Worm (Caenorhabditis elegans) whole organism, early embryonic: ENCODE results near the gene F59B10.5.
A peak's percentile ranks its signal among the peaks of the same experiment; 100 is the strongest.

Experiments used
- B0310.2 ChIP-seq: sonication (generic microtip); optimal IDR thresholded peaks from 2 replicates; lab custom pipeline; 2016; ENCODE audit warnings: mild to moderate bottlenecking, missing genetic modification characterization, missing compliant biosample characterization
- F13C5.2 ChIP-seq: sonication (generic microtip); optimal IDR thresholded peaks from 2 replicates; lab custom pipeline; 2017; ENCODE audit warnings: mild to moderate bottlenecking, missing genetic modification characterization, inconsistent platforms, missing compliant biosample characterization
- aly-1 ChIP-seq: sonication (generic microtip); optimal IDR thresholded peaks from 2 replicates; lab custom pipeline; 2016; ENCODE audit warnings: missing genetic modification characterization, missing compliant biosample characterization
- ama-1 ChIP-seq: fragments of 150-350 bp; optimal IDR thresholded peaks from 2 replicates; lab custom pipeline; 2014
- ceh-13 ChIP-seq: fragments of 200-800 bp; sonication (Bioruptor generic); optimal IDR thresholded peaks from 2 replicates; lab custom pipeline; 2018; ENCODE audit warnings: mild to moderate bottlenecking, missing genetic modification characterization, missing compliant biosample characterization
- ceh-36 ChIP-seq: sonication (generic microtip); optimal IDR thresholded peaks from 2 replicates; lab custom pipeline; 2016; ENCODE audit warnings: missing genetic modification characterization, inconsistent platforms, missing compliant biosample characterization
- ets-7 ChIP-seq: sonication (generic microtip); optimal IDR thresholded peaks from 2 replicates; lab custom pipeline; 2016; ENCODE audit warnings: missing genotype, missing genetic modification characterization, missing compliant biosample characterization
- flt-1 ChIP-seq: fragments of 200-800 bp; sonication (Bioruptor generic); IDR thresholded peaks from 2 replicates; pipeline ENCODE4 v1.3.6; 2022; ENCODE audit warnings: missing genetic modification characterization, missing compliant biosample characterization
- hmbx-1 ChIP-seq: sonication (generic microtip); optimal IDR thresholded peaks from 2 replicates; lab custom pipeline; 2016; ENCODE audit warnings: mild to moderate bottlenecking, missing genetic modification characterization, missing compliant biosample characterization
- hmg-4 ChIP-seq: fragments of 200-800 bp; sonication (Bioruptor generic); optimal IDR thresholded peaks from 2 replicates; lab custom pipeline; 2018; ENCODE audit warnings: mild to moderate bottlenecking, missing genetic modification characterization, missing compliant biosample characterization
- hnd-1 ChIP-seq: sonication (generic microtip); optimal IDR thresholded peaks from 2 replicates; lab custom pipeline; 2016; ENCODE audit warnings: missing genetic modification characterization, missing compliant biosample characterization
- pes-1 ChIP-seq: fragments of 200-800 bp; sonication (Bioruptor generic); IDR thresholded peaks from 2 replicates; pipeline ENCODE4 v1.3.6; 2022; ENCODE audit warnings: missing genetic modification reagents, missing genetic modification characterization, missing compliant biosample characterization
- scrt-1 ChIP-seq: fragments of 200-800 bp; sonication (Bioruptor generic); IDR thresholded peaks from 2 replicates; pipeline ENCODE4 v1.3.6; 2022; ENCODE audit warnings: missing genetic modification characterization, missing compliant biosample characterization
- sea-1 ChIP-seq: fragments of 200-800 bp; sonication (Bioruptor generic); conservative IDR thresholded peaks from 2 replicates; pipeline ENCODE4 v1.3.6; 2022; ENCODE audit warnings: missing genetic modification characterization, missing compliant biosample characterization
- tbx-11 ChIP-seq: fragments of 200-800 bp; sonication (Bioruptor generic); IDR thresholded peaks from 2 replicates; pipeline ENCODE4 v1.3.6; 2022; ENCODE audit warnings: missing genetic modification characterization, missing compliant biosample characterization
- tbx-37 ChIP-seq: fragments of 200-800 bp; sonication (Bioruptor generic); conservative IDR thresholded peaks from 2 replicates; pipeline ENCODE4 v1.3.6; 2022; ENCODE audit warnings: missing genetic modification reagents, missing genetic modification characterization, missing compliant biosample characterization
- tra-4 ChIP-seq: sonication (generic microtip); optimal IDR thresholded peaks from 2 replicates; lab custom pipeline; 2017; ENCODE audit warnings: missing genetic modification characterization, missing compliant biosample characterization

The F59B10.5 gene

ce11 chrII:10523583-10523982 lies at the start of gene F59B10.5:
F59B10.5 (minus strand) TSS chrII:10523683.
- TF ChIP-seq sea-1 (GFP tag; lab: Robert Waterston, UW) (no peak), aly-1 (tag; lab: Kevin White, UChicago) (no peak), hnd-1 (tag; lab: Kevin White, UChicago) (no peak), F13C5.2 (tag; lab: Kevin White, UChicago) (no peak), flt-1 (no peak), B0310.2 (tag; lab: Kevin White, UChicago) (no peak), hmbx-1 (no peak), ama-1 (no peak), pes-1 (GFP tag; lab: Robert Waterston, UW) (no peak), hmg-4 (no peak), scrt-1 (GFP tag; lab: Robert Waterston, UW) (no peak)

ce11 chrII:10571967-10572366 lies 48.5 kb upstream of the F59B10.5 start, which contains the start of gene C06A1.3:
C06A1.3 (plus strand) TSS chrII:10572267.
- TF ChIP-seq hmg-4 (no peak), ama-1 (no peak), sea-1 (GFP tag; lab: Robert Waterston, UW) (no peak), hnd-1 (tag; lab: Kevin White, UChicago) (no peak), tbx-11 (GFP tag; lab: Robert Waterston, UW) (no peak), ets-7 (tag; lab: Kevin White, UChicago) (no peak), pes-1 (GFP tag; lab: Robert Waterston, UW) (no peak), ceh-36 (tag; lab: Kevin White, UChicago) (no peak), aly-1 (tag; lab: Kevin White, UChicago) (no peak), B0310.2 (tag; lab: Kevin White, UChicago) (no peak), scrt-1 (GFP tag; lab: Robert Waterston, UW) (no peak), tbx-37 (GFP tag; lab: Robert Waterston, UW) (no peak), F13C5.2 (tag; lab: Kevin White, UChicago) (no peak), tra-4 (tag; lab: Kevin White, UChicago) (no peak), flt-1 (no peak), hmbx-1 (no peak), ceh-13 (GFP tag; lab: Kevin White, UChicago) (no peak)

ce11 chrII:10570302-10570701 lies 46.8 kb upstream of the F59B10.5 start, which contains the start of gene txt-13:
txt-13 (plus strand) TSS chrII:10570602.
- TF ChIP-seq hnd-1 (tag; lab: Kevin White, UChicago) (no peak), tra-4 (tag; lab: Kevin White, UChicago) (no peak), ama-1 (no peak), ets-7 (tag; lab: Kevin White, UChicago) (no peak), sea-1 (GFP tag; lab: Robert Waterston, UW) (no peak), hmbx-1 (no peak), tbx-37 (GFP tag; lab: Robert Waterston, UW) (no peak), flt-1 (no peak)

ce11 chrII:10569498-10569897 lies 46.0 kb upstream of the F59B10.5 start:
- TF ChIP-seq tbx-37 (GFP tag; lab: Robert Waterston, UW) (no peak), ets-7 (tag; lab: Kevin White, UChicago) (no peak), scrt-1 (GFP tag; lab: Robert Waterston, UW) (no peak), ceh-13 (GFP tag; lab: Kevin White, UChicago) (no peak), hnd-1 (tag; lab: Kevin White, UChicago) (no peak), F13C5.2 (tag; lab: Kevin White, UChicago) (no peak), hmg-4 (no peak), B0310.2 (tag; lab: Kevin White, UChicago) (no peak), flt-1 (no peak), ama-1 (no peak), tbx-11 (GFP tag; lab: Robert Waterston, UW) (no peak)

DNA sequence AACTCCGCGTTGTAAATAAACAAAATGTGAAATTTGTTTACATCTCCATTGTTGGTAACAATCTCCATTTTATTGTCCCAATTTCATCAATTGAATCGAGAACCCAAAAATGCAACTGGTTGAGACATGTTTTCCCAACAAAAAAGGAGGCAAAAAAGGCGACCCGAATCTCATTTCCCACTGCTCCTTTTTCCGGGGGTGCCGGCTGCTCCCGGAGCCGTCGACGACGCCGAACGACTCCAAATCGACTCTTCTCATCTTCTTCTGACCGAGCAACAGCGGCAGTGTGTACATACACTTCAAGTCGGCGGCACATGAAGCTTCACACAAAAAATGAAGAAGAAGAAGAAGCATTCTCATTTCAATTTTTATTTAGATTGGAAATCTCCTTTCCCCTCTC lies 43.0 kb upstream of the F59B10.5 start:
- TF ChIP-seq aly-1 (tag; lab: Kevin White, UChicago): no peak
- no peak for TF ChIP-seq tra-4 (tag; lab: Kevin White, UChicago)
- TF ChIP-seq hnd-1 (tag; lab: Kevin White, UChicago): no peak
- TF ChIP-seq F13C5.2 (tag; lab: Kevin White, UChicago): no peak
- no peak for TF ChIP-seq scrt-1 (GFP tag; lab: Robert Waterston, UW)
- TF ChIP-seq pes-1 (GFP tag; lab: Robert Waterston, UW): no peak
- no peak for TF ChIP-seq ama-1
- TF ChIP-seq hmbx-1: no peak
- TF ChIP-seq flt-1: no peak
- no peak for TF ChIP-seq tbx-37 (GFP tag; lab: Robert Waterston, UW)

- TF ChIP-seq tbx-11 (GFP tag; lab: Robert Waterston, UW) (no peak), B0310.2 (tag; lab: Kevin White, UChicago) (no peak), hmg-4 (no peak), ama-1 (no peak), ets-7 (tag; lab: Kevin White, UChicago) (no peak), pes-1 (GFP tag; lab: Robert Waterston, UW) (no peak), flt-1 (no peak), ceh-13 (GFP tag; lab: Kevin White, UChicago) (no peak), aly-1 (tag; lab: Kevin White, UChicago) (no peak), F13C5.2 (tag; lab: Kevin White, UChicago) (no peak)
Observed at ce11 chrII:10564578-10564977, 41.1 kb upstream of the F59B10.5 start, which contains the start of the genes C06A1.6 and C06A1.7. C06A1.6 (minus strand) TSS chrII:10564678. C06A1.7 (plus strand) TSS chrII:10564891.

ce11 chrII:10563368-10563767 lies 39.9 kb upstream of the F59B10.5 start, which contains the start of gene cdc-48.1:
cdc-48.1 (minus strand) TSS chrII:10563407.
- no peak for TF ChIP-seq ama-1
- peak; percentile 47 for TF ChIP-seq ceh-13 (GFP tag; lab: Kevin White, UChicago)
- TF ChIP-seq hmg-4: peak; percentile 65
- peak; percentile 82 for TF ChIP-seq pes-1 (GFP tag; lab: Robert Waterston, UW)
- no peak for TF ChIP-seq aly-1 (tag; lab: Kevin White, UChicago)
- peak; percentile 51 for TF ChIP-seq hmbx-1
- peak; percentile 74 for TF ChIP-seq B0310.2 (tag; lab: Kevin White, UChicago)
- peak; percentile 57; the same call in 1 of the 2 replicates for TF ChIP-seq tbx-11 (GFP tag; lab: Robert Waterston, UW)
- peak; percentile 60 for TF ChIP-seq tra-4 (tag; lab: Kevin White, UChicago)
- TF ChIP-seq F13C5.2 (tag; lab: Kevin White, UChicago): peak; percentile 99
- peak; percentile 57; the same call in 1 of the 2 replicates for TF ChIP-seq scrt-1 (GFP tag; lab: Robert Waterston, UW)
- peak; percentile 54 for TF ChIP-seq ceh-36 (tag; lab: Kevin White, UChicago)
- peak; percentile 42 for TF ChIP-seq hnd-1 (tag; lab: Kevin White, UChicago)
- TF ChIP-seq flt-1: peak; percentile 81
- TF ChIP-seq sea-1 (GFP tag; lab: Robert Waterston, UW): peak; percentile 86
- peak; percentile 75 for TF ChIP-seq tbx-37 (GFP tag; lab: Robert Waterston, UW)
- peak; percentile 45 for TF ChIP-seq ets-7 (tag; lab: Kevin White, UChicago)
